Fruit fly (Drosophila melanogaster): ENCODE data around the gene kto.

Gene kto

DNA sequence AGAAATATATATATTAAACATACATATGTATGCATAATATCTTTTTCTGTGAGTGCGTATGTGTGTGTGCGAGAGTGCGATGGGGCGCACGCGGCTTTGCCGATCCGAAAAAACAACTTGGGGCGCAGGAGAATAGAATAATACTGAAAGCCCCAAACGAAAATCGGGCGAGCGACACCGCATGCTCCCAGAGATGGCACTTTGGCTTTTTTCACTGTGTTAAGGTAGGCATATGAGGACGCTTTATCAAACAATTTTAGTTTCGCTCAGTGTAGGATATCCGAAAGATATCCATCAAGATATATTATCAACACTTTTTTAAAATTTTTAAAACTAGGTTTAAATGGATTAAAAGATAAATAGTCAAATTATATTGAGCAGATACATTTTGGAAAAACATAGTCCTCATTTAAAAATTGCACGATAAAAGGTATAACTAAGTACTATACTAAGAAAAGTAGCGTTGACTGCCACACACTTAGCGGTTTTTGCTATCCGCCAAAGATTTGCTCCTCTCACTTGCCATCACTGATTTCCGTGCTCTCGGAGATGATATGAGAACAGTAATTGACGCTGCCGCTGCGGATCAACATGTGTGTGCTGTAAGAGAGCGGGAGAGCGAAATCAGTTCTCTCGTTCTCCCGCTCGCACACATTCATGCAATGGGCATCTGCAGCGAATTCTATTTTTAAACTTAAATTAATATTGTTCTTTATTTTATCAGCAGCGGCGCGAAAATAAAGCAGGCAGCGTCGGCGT, 45.3 kb upstream of the kto start (continued):
- TF ChIP-seq TFAM (GFP tag; optimal IDR thresholded peaks at IDR 0.05) (no peak), unc-4 (GFP tag; IDR thresholded peaks at IDR 0.05; ENCODE audit: partially characterized antibody) (0 out of 2 replicates have a peak, but pooled peaks have one; percentile 38), CG3163 (GFP tag; optimal IDR thresholded peaks at IDR 0.05) (peak; percentile 16), nerfin-2 (GFP tag; IDR thresholded peaks at IDR 0.05; ENCODE audit: partially characterized antibody) (no peak), jigr1 (GFP tag; IDR thresholded peaks at IDR 0.05) (no peak), CG6683 (GFP tag; optimal IDR thresholded peaks at IDR 0.05) (peak; percentile 18), z (GFP tag; IDR thresholded peaks at IDR 0.05) (no peak), CG31441 (GFP tag; IDR thresholded peaks at IDR 0.05) (peak; percentile 54; the same call in 1 of the 2 replicates), Bteb2 (GFP tag; optimal IDR thresholded peaks at IDR 0.05) (peak; percentile 28), crc (GFP tag; optimal IDR thresholded peaks at IDR 0.05) (no peak), CG9215 (GFP tag; IDR thresholded peaks at IDR 0.05) (peak; percentile 65), Optix (GFP tag; IDR thresholded peaks at IDR 0.05) (no peak), gcm (GFP tag; optimal IDR thresholded peaks at IDR 0.05) (no peak), CG30431 (GFP tag; optimal IDR thresholded peaks at IDR 0.05) (peak; percentile 47), Blimp-1 (GFP tag; optimal IDR thresholded peaks at IDR 0.05) (peak; percentile 34), cg (GFP tag; optimal IDR thresholded peaks at IDR 0.05) (peak; percentile 79), wor (GFP tag; IDR thresholded peaks at IDR 0.05) (0 out of 2 replicates have a peak, but pooled peaks have one; percentile 24), CG11560 (tag; IDR thresholded peaks at IDR 0.05) (no peak), trh (GFP tag; optimal IDR thresholded peaks at IDR 0.05) (peak; percentile 22), CG13894 (tag; optimal IDR thresholded peaks at IDR 0.05) (peak; percentile 20), bsh (GFP tag; optimal IDR thresholded peaks at IDR 0.05) (peak; percentile 38 to 48), Side (GFP tag; optimal IDR thresholded peaks at IDR 0.05) (peak; percentile 43), en (GFP tag; optimal IDR thresholded peaks at IDR 0.05) (peak; percentile 19), CG15514 (GFP tag; optimal IDR thresholded peaks at IDR 0.05) (peak; percentile 46), lola (GFP tag; optimal IDR thresholded peaks at IDR 0.05) (peak in 1 of 3 experiments; percentile 74), danr (GFP tag; IDR thresholded peaks at IDR 0.05) (0 out of 2 replicates have a peak, but pooled peaks have one; percentile 11), CG3726 (GFP tag; IDR thresholded peaks at IDR 0.05) (0 out of 3 replicates have a peak, but pooled peaks have one; percentile 52), Xrp1 (GFP tag; IDR thresholded peaks at IDR 0.05) (peak; percentile 46; the same call in 1 of the 2 replicates), CG4820 (GFP tag; optimal IDR thresholded peaks at IDR 0.05) (peak; percentile 69), HLH3B (GFP tag; IDR thresholded peaks at IDR 0.05) (0 out of 2 replicates have a peak, but pooled peaks have one; percentile 16), PHDP (tag; optimal IDR thresholded peaks at IDR 0.05) (peak; percentile 52), scrt (GFP tag; optimal IDR thresholded peaks at IDR 0.05) (no peak), sens (GFP tag) (peak; percentile 90), ash1 (GFP tag; optimal IDR thresholded peaks at IDR 0.05) (no peak), Doc2 (GFP tag; IDR thresholded peaks at IDR 0.05) (no peak), ro (GFP tag; IDR thresholded peaks at IDR 0.05) (0 out of 2 replicates have a peak, but pooled peaks have one; percentile 20), CG31365 (tag; optimal IDR thresholded peaks at IDR 0.05) (no peak), fru (optimal IDR thresholded peaks at IDR 0.05) (no peak), Antp (GFP tag; optimal IDR thresholded peaks at IDR 0.05) (peak; percentile 51), tll (GFP tag; optimal IDR thresholded peaks at IDR 0.05) (no peak), gem (tag; optimal IDR thresholded peaks at IDR 0.05) (peak; percentile 79), pros (GFP tag; optimal IDR thresholded peaks at IDR 0.05) (no peak), eve (GFP tag; optimal IDR thresholded peaks at IDR 0.05) (peak in 1 of 2 experiments; percentile 88), tin (GFP tag; optimal IDR thresholded peaks at IDR 0.05) (peak; percentile 69), CG7839 (tag; optimal IDR thresholded peaks at IDR 0.05) (peak; percentile 79), CG8924 (tag; optimal IDR thresholded peaks at IDR 0.05) (peak; percentile 68), cas (GFP tag; IDR thresholded peaks at IDR 0.05) (no peak), Hr51 (GFP tag; optimal IDR thresholded peaks at IDR 0.05) (peak; percentile 14 to 69)

Measured in whole organism, embryonic.